Fruit fly (Drosophila melanogaster) whole organism, prepupa: Measurements from ENCODE around the gene CG4476.

Experiments
- CG10669 ChIP-seq: fragments of 200-800 bp; sonication (Bioruptor generic); optimal IDR thresholded peaks from 3 replicates; lab custom pipeline; 2018; ENCODE audit warnings: missing biosample characterization, mild to moderate bottlenecking, missing genetic modification characterization, moderate library complexity
- CG11294 ChIP-seq: fragments of 200-800 bp; sonication (Bioruptor generic); IDR thresholded peaks from 2 replicates; pipeline ENCODE4 v1.3.6; 2022; ENCODE audit warnings: missing biosample characterization, missing genetic modification characterization
- Eip75B ChIP-seq: fragments of 200-800 bp; sonication (Bioruptor generic); optimal IDR thresholded peaks from 3 replicates; lab custom pipeline; 2016; ENCODE audit warnings: missing biosample characterization, missing genetic modification characterization
- Gug ChIP-seq: fragments of 200-800 bp; sonication (Bioruptor generic); IDR thresholded peaks from 2 replicates; pipeline ENCODE4 v1.3.6; 2022; ENCODE audit warnings: missing biosample characterization, missing genetic modification characterization
- Hr38 ChIP-seq: sonication (Bioruptor generic); optimal IDR thresholded peaks from 2 replicates; lab custom pipeline; 2016; ENCODE audit warnings: missing biosample characterization, missing genetic modification characterization
- Hr4 ChIP-seq: fragments of 200-800 bp; sonication (Bioruptor generic); optimal IDR thresholded peaks from 3 replicates; lab custom pipeline; 2016; ENCODE audit warnings: missing biosample characterization, missing genetic modification characterization
- Met ChIP-seq: fragments of 200-800 bp; sonication (Bioruptor generic); optimal IDR thresholded peaks from 3 replicates; lab custom pipeline; 2016; ENCODE audit warnings: missing biosample characterization, missing genetic modification characterization
- fd85E ChIP-seq: fragments of 200-800 bp; sonication (Bioruptor generic); optimal IDR thresholded peaks from 3 replicates; lab custom pipeline; 2016; ENCODE audit warnings: missing biosample characterization, missing genetic modification characterization
- svp ChIP-seq: fragments of 200-800 bp; sonication (Bioruptor generic); peaks from one replicate; lab custom pipeline; 2016; ENCODE audit warnings: missing biosample characterization, missing genetic modification characterization

DNA sequence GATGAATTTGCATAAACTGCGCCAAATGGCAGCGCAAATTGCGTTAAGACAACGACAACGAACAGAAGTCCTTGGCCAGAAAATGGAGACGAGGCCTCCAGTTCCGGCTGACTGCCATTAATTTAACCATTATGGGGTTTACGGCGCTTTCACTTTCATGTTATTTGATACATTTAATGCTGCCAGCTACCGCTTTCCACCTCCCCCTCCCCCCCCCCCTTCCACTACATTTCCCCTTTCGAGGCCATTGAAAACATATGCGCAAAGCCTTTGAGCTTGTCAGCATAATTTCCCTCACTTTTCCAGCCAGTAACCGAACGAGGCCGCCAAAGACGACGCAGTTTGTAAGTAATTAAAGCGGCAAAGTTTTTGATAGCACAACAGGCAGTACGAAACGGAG is 50.6 kb downstream of the CG4476 start:
- TF ChIP-seq Hr4 (GFP tag; lab: Kevin White, UChicago): no peak
- TF ChIP-seq Eip75B (GFP tag; lab: Kevin White, UChicago): no peak
- TF ChIP-seq svp (GFP tag; lab: Kevin White, UChicago): no peak
- no peak for TF ChIP-seq CG10669 (GFP tag; lab: Kevin White, UChicago)
- TF ChIP-seq Gug: no peak
- no peak for TF ChIP-seq CG11294 (GFP tag; lab: Robert Waterston, UW)
- no peak for TF ChIP-seq Hr38 (GFP tag; lab: Kevin White, UChicago)
- no peak for TF ChIP-seq fd85E
- TF ChIP-seq Met (GFP tag; lab: Kevin White, UChicago): no peak
